Worm (Caenorhabditis elegans) whole organism, L3 larva: Measurements from ENCODE around the gene vit-2.

Source experiments
- R02D3.7 ChIP-seq: fragments of 150-350 bp; optimal IDR thresholded peaks from 2 replicates; lab custom pipeline; 2014; ENCODE audit warnings: missing biosample characterization, missing genetic modification characterization
- ama-1 ChIP-seq: fragments of 150-350 bp; optimal IDR thresholded peaks from 2 replicates; lab custom pipeline; 2018
- nhr-28 ChIP-seq: fragments of 150-350 bp; optimal IDR thresholded peaks from 2 replicates; lab custom pipeline; 2014; ENCODE audit warnings: missing biosample characterization, missing genetic modification characterization
- pqm-1 ChIP-seq: fragments of 150-350 bp; optimal IDR thresholded peaks from 2 replicates; lab custom pipeline; 2017; ENCODE audit warnings: missing biosample characterization, missing genetic modification characterization, inconsistent platforms
- snpc-4 ChIP-seq: fragments of 150-350 bp; optimal IDR thresholded peaks from 2 replicates; lab custom pipeline; 2014; ENCODE audit warnings: missing biosample characterization, missing genetic modification characterization
- tbx-2 ChIP-seq: sonication (generic microtip); optimal IDR thresholded peaks from 2 replicates; lab custom pipeline; 2016; ENCODE audit warnings: mild to moderate bottlenecking, missing genetic modification characterization, missing compliant biosample characterization

DNA sequence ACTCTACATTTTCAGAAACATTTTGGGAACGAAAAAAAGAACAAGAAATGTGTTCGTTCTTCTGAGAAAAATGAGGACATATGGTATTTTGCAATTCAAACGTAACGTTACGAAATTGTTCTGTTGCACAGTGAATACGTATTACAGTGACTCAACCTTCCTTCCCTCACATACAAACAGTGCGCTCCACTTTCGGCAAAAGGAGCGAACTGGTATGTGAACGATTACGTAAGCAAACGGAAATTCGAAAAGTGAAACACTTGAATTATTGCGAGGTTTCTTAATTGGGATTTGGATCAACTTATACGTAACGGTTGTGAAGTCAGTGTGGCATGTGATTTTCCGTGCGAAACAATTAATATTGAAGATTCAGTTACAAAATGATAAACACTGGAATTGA lies 20.0 kb downstream of the vit-2 start:
- TF ChIP-seq ama-1 (lab: Kevin White, UChicago) (peak; percentile 38), tbx-2 (tag; lab: Kevin White, UChicago) (no peak), pqm-1 (tag; lab: Kevin White, UChicago) (no peak), nhr-28 (tag; lab: Kevin White, UChicago) (no peak), snpc-4 (tag; lab: Kevin White, UChicago) (no peak), R02D3.7 (tag; lab: Kevin White, UChicago) (no peak)
